Worm (Caenorhabditis elegans) whole organism, L1 larva: ENCODE data around the gene Y41C4A.6.

Experiments used
- egl-27 ChIP-seq, 2 experiments: fragments of 150-350 bp in 1 of 2; sonication (generic microtip); optimal IDR thresholded peaks; 3 replicates each; lab custom pipeline; 2017 to 2018; ENCODE audit warnings: missing biosample characterization in 2 of 2, missing genetic modification characterization in 2 of 2, missing genetic modification reagents in 2 of 2
- lsy-2 ChIP-seq, 2 experiments: fragments of 150-350 bp; optimal IDR thresholded peaks; 2 replicates each; lab custom pipeline; 2014; ENCODE audit warnings: missing biosample characterization in 2 of 2, missing genetic modification characterization in 2 of 2
- mdl-1 ChIP-seq, 2 experiments: fragments of 150-350 bp; optimal IDR thresholded peaks; 2 replicates each; lab custom pipeline; 2014 to 2017; ENCODE audit warnings: missing biosample characterization in 2 of 2, missing genetic modification characterization in 2 of 2, inconsistent platforms in 1 of 2
- nhr-77 ChIP-seq: fragments of 150-350 bp; optimal IDR thresholded peaks from 2 replicates; lab custom pipeline; 2014; ENCODE audit warnings: missing biosample characterization, missing genetic modification characterization
- unc-62 ChIP-seq: fragments of 150-350 bp; optimal IDR thresholded peaks from 2 replicates; lab custom pipeline; 2014; ENCODE audit warnings: missing biosample characterization, missing genetic modification reagents, missing genetic modification characterization

DNA sequence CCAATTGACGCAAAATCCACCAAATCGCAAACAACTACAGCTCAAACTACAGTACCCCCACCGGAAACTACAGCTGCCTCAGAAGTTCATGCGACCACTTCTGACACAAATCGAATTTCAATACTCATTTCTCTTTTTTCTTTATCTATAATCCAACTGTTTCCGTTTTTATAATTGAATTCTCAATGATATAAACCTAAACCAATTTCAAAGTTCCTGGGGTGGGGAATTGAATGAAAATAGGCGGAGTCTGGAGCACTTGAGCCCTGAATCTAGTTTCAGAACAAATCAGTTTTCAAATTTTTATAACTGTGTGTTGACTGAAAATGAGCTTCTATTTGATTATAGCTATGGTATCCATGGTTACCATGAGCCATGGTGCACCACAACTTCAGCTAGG is at the start of gene Y41C4A.6:
- TF ChIP-seq lsy-2 (tag; optimal IDR thresholded peaks at IDR 0.05; lab: Kevin White, UChicago) (no peak), egl-27 (tag; optimal IDR thresholded peaks at IDR 0.05; lab: Kevin White, UChicago) (no peak), nhr-77 (tag; lab: Kevin White, UChicago) (no peak), mdl-1 (tag; optimal IDR thresholded peaks at IDR 0.05; lab: Kevin White, UChicago) (no peak), unc-62 (GFP tag; lab: Kevin White, UChicago) (no peak)
